Fruit fly (Drosophila melanogaster) whole organism, embryonic: ENCODE data around the gene CG42538.

Experiments used
- Asciz ChIP-seq: fragments of 200-800 bp; sonication (Bioruptor generic); optimal IDR thresholded peaks from 2 replicates; lab custom pipeline; 2017; ENCODE audit warnings: missing biosample characterization, mild to moderate bottlenecking, missing genetic modification characterization, missing genetic modification reagents
- Atf6 ChIP-seq: fragments of 200-800 bp; sonication (Bioruptor generic); IDR thresholded peaks from 2 replicates; pipeline ENCODE4 v1.3.6; 2022; ENCODE audit warnings: missing biosample characterization, missing genetic modification characterization
- Bdp1 ChIP-seq: fragments of 200-800 bp; sonication (Bioruptor generic); optimal IDR thresholded peaks from 3 replicates; lab custom pipeline; 2016; ENCODE audit warnings: missing biosample characterization, missing genetic modification characterization
- CG11085 ChIP-seq: fragments of 200-800 bp; sonication (Bioruptor generic); IDR thresholded peaks from 2 replicates; pipeline ENCODE4 v1.3.6; 2022; ENCODE audit warnings: missing biosample characterization, missing genetic modification characterization
- CG11456 ChIP-seq: fragments of 200-800 bp; sonication (Bioruptor generic); IDR thresholded peaks from 3 replicates; pipeline ENCODE4 v1.3.6; 2022; ENCODE audit warnings: missing biosample characterization, missing genetic modification characterization
- CG11504 ChIP-seq: fragments of 200-800 bp; sonication (Bioruptor generic); optimal IDR thresholded peaks from 3 replicates; lab custom pipeline; 2019; ENCODE audit warnings: missing biosample characterization, mild to moderate bottlenecking, missing genetic modification characterization, moderate library complexity
- CG12155 ChIP-seq: fragments of 200-800 bp; sonication (Bioruptor generic); optimal IDR thresholded peaks from 3 replicates; lab custom pipeline; 2016; ENCODE audit warnings: missing biosample characterization, missing genetic modification characterization
- CG12942 ChIP-seq: fragments of 200-800 bp; sonication (Bioruptor generic); optimal IDR thresholded peaks from 3 replicates; lab custom pipeline; 2016; ENCODE audit warnings: missing biosample characterization, missing genetic modification characterization
- CG13775 ChIP-seq: fragments of 200-800 bp; sonication (Bioruptor generic); optimal IDR thresholded peaks from 3 replicates; lab custom pipeline; 2017; ENCODE audit warnings: missing biosample characterization, mild to moderate bottlenecking, missing genetic modification characterization
- CG15269 ChIP-seq: fragments of 200-800 bp; sonication (Bioruptor generic); optimal IDR thresholded peaks from 2 replicates; lab custom pipeline; 2018; ENCODE audit warnings: missing biosample characterization, mild to moderate bottlenecking, missing genetic modification characterization, moderate library complexity
- CG1792 ChIP-seq: fragments of 200-800 bp; sonication (Bioruptor generic); optimal IDR thresholded peaks from 2 replicates; lab custom pipeline; 2016; ENCODE audit warnings: missing biosample characterization, missing genetic modification characterization
- CG2120 ChIP-seq: fragments of 200-800 bp; sonication (Bioruptor generic); optimal IDR thresholded peaks from 3 replicates; lab custom pipeline; 2016; ENCODE audit warnings: missing biosample characterization, missing genetic modification characterization
- CG2199 ChIP-seq: fragments of 200-800 bp; sonication (Bioruptor generic); IDR thresholded peaks from 3 replicates; pipeline ENCODE4 v1.3.6; 2022; ENCODE audit warnings: missing biosample characterization, missing genetic modification characterization
- CG4360 ChIP-seq: fragments of 200-800 bp; sonication (Bioruptor generic); IDR thresholded peaks from 2 replicates; pipeline ENCODE4 v1.3.6; 2022; ENCODE audit warnings: missing biosample characterization, missing genetic modification characterization
- CG6791 ChIP-seq: fragments of 200-800 bp; sonication (Bioruptor generic); IDR thresholded peaks from 3 replicates; pipeline ENCODE4 v1.3.6; 2022; ENCODE audit warnings: missing biosample characterization, missing genetic modification characterization; ENCODE audit not compliant: partially characterized antibody
- CG9876 ChIP-seq: fragments of 200-800 bp; sonication (Bioruptor generic); optimal IDR thresholded peaks from 2 replicates; lab custom pipeline; 2016; ENCODE audit warnings: missing biosample characterization, missing genetic modification characterization
- CoRest ChIP-seq: fragments of 200-800 bp; sonication (Bioruptor generic); optimal IDR thresholded peaks from 3 replicates; lab custom pipeline; 2018; ENCODE audit warnings: missing biosample characterization, mild to moderate bottlenecking, missing genetic modification characterization, moderate library complexity
- GATAe ChIP-seq: fragments of 200-800 bp; sonication (Bioruptor generic); conservative IDR thresholded peaks from 2 replicates; pipeline ENCODE4 v1.3.6; 2022; ENCODE audit warnings: missing biosample characterization, missing genetic modification characterization
- H15 ChIP-seq: fragments of 200-800 bp; sonication (Bioruptor generic); IDR thresholded peaks from 3 replicates; pipeline ENCODE4 v1.3.6; 2022; ENCODE audit warnings: missing biosample characterization, missing genetic modification characterization
- HLHmδ ChIP-seq: fragments of 200-800 bp; sonication (Bioruptor generic); optimal IDR thresholded peaks from 2 replicates; lab custom pipeline; 2018; ENCODE audit warnings: missing biosample characterization, mild to moderate bottlenecking, missing genetic modification characterization, moderate library complexity
- HmgD ChIP-seq: fragments of 200-800 bp; sonication (Bioruptor generic); optimal IDR thresholded peaks from 3 replicates; lab custom pipeline; 2016; ENCODE audit warnings: missing biosample characterization, missing genetic modification characterization
- Hr39 ChIP-seq: fragments of >200 bp; optimal IDR thresholded peaks from 2 replicates; lab custom pipeline; 2017
- Hr51 ChIP-seq, 2 experiments: fragments of 200-800 bp; sonication (Bioruptor generic); optimal IDR thresholded peaks; 2 replicates in 1 of 2; 3 replicates in 1 of 2; lab custom pipeline; 2016 to 2018; ENCODE audit warnings: missing biosample characterization in 2 of 2, missing genetic modification characterization in 2 of 2, mild to moderate bottlenecking in 1 of 2, moderate library complexity in 1 of 2
- Nf-YA ChIP-seq: fragments of 200-800 bp; sonication (Bioruptor generic); IDR thresholded peaks from 2 replicates; pipeline ENCODE4 v1.3.6; 2022; ENCODE audit warnings: missing biosample characterization, missing genetic modification characterization
- Oli ChIP-seq: fragments of 200-800 bp; sonication (Bioruptor generic); optimal IDR thresholded peaks from 2 replicates; lab custom pipeline; 2018; ENCODE audit warnings: missing biosample characterization, mild to moderate bottlenecking, missing genetic modification characterization, moderate library complexity
- Pdp1 ChIP-seq, 2 experiments: fragments of 200-800 bp; sonication (Bioruptor generic); optimal IDR thresholded peaks; 3 replicates each; lab custom pipeline; 2016; ENCODE audit warnings: missing biosample characterization in 2 of 2, missing genetic modification characterization in 2 of 2, mild to moderate bottlenecking in 1 of 2, moderate library complexity in 1 of 2
- TFAM ChIP-seq: fragments of 200-800 bp; sonication (Bioruptor generic); optimal IDR thresholded peaks from 2 replicates; lab custom pipeline; 2017; ENCODE audit warnings: missing biosample characterization, missing genetic modification characterization, inconsistent platforms
- Trl ChIP-seq, 3 experiments: fragments of >200 bp in 2 of 3; fragments of 200-800 bp in 1 of 3; sonication (Bioruptor generic) in 1 of 3; optimal IDR thresholded peaks; 2 replicates in 1 of 3; 3 replicates in 2 of 3; lab custom pipeline; 2016 to 2017; ENCODE audit warnings: missing biosample characterization in 1 of 3, missing genetic modification characterization in 1 of 3
- az2 ChIP-seq: fragments of 200-800 bp; sonication (Bioruptor generic); optimal IDR thresholded peaks from 3 replicates; lab custom pipeline; 2016; ENCODE audit warnings: missing biosample characterization, missing genetic modification characterization
- bbx ChIP-seq: fragments of 200-800 bp; sonication (Bioruptor generic); IDR thresholded peaks from 2 replicates; pipeline ENCODE4 v1.3.6; 2022; ENCODE audit warnings: missing biosample characterization, missing genetic modification characterization; ENCODE audit not compliant: partially characterized antibody
- bcd ChIP-seq: fragments of 200-800 bp; sonication (Bioruptor generic); optimal IDR thresholded peaks from 2 replicates; lab custom pipeline; 2017; ENCODE audit warnings: missing biosample characterization, mild to moderate bottlenecking, missing genetic modification characterization
- bowl ChIP-seq: fragments of 200-800 bp; sonication (Bioruptor generic); IDR thresholded peaks from 2 replicates; pipeline ENCODE4 v1.3.6; 2022; ENCODE audit warnings: missing biosample characterization, missing genetic modification characterization
- br ChIP-seq: fragments of >200 bp; optimal IDR thresholded peaks from 2 replicates; lab custom pipeline; 2017
- btn ChIP-seq: fragments of 200-800 bp; sonication (Bioruptor generic); optimal IDR thresholded peaks from 2 replicates; lab custom pipeline; 2016; ENCODE audit warnings: missing biosample characterization, missing genetic modification characterization
- cas ChIP-seq: fragments of 200-800 bp; sonication (Bioruptor generic); IDR thresholded peaks from 2 replicates; pipeline ENCODE4 v1.3.6; 2022; ENCODE audit warnings: missing biosample characterization, missing genetic modification characterization
- chm ChIP-seq: fragments of 200-800 bp; sonication (Bioruptor generic); IDR thresholded peaks from 2 replicates; pipeline ENCODE4 v1.3.6; 2022; ENCODE audit warnings: missing biosample characterization, missing genetic modification characterization
- crp ChIP-seq, 2 experiments: fragments of 200-800 bp; sonication (Bioruptor generic); optimal IDR thresholded peaks; 2 replicates in 1 of 2; 3 replicates in 1 of 2; lab custom pipeline; 2017; ENCODE audit warnings: missing biosample characterization in 2 of 2, missing genetic modification characterization in 2 of 2, mild to moderate bottlenecking in 1 of 2, moderate library complexity in 1 of 2
- danr ChIP-seq: fragments of 200-800 bp; sonication (Bioruptor generic); IDR thresholded peaks from 2 replicates; pipeline ENCODE4 v1.3.6; 2022; ENCODE audit warnings: missing biosample characterization, missing genetic modification characterization
- ewg ChIP-seq: fragments of 200-800 bp; sonication (Bioruptor generic); optimal IDR thresholded peaks from 3 replicates; lab custom pipeline; 2017; ENCODE audit warnings: mild to moderate bottlenecking, missing biosample characterization, missing genetic modification reagents, missing genetic modification characterization
- fd102C ChIP-seq: fragments of 200-800 bp; sonication (Bioruptor generic); optimal IDR thresholded peaks from 2 replicates; lab custom pipeline; 2018; ENCODE audit warnings: missing biosample characterization, mild to moderate bottlenecking, missing genetic modification characterization, moderate library complexity
- fu2 ChIP-seq: fragments of 200-800 bp; sonication (Bioruptor generic); optimal IDR thresholded peaks from 2 replicates; lab custom pipeline; 2016; ENCODE audit warnings: missing biosample characterization, missing genetic modification characterization
- hb ChIP-seq: fragments of 200-800 bp; sonication (Bioruptor generic); IDR thresholded peaks from 3 replicates; pipeline ENCODE4 v1.3.6; 2022; ENCODE audit warnings: missing biosample characterization, missing genetic modification characterization; ENCODE audit not compliant: partially characterized antibody
- jigr1 ChIP-seq: fragments of 200-800 bp; sonication (Bioruptor generic); IDR thresholded peaks from 3 replicates; pipeline ENCODE4 v1.3.6; 2022; ENCODE audit warnings: missing biosample characterization, missing genetic modification characterization
- jumu ChIP-seq: fragments of 200-800 bp; sonication (Bioruptor generic); optimal IDR thresholded peaks from 3 replicates; lab custom pipeline; 2016; ENCODE audit warnings: missing biosample characterization, missing genetic modification characterization
- knrl ChIP-seq: fragments of 200-800 bp; sonication (Bioruptor generic); IDR thresholded peaks from 3 replicates; pipeline ENCODE4 v1.3.6; 2022; ENCODE audit warnings: missing biosample characterization, missing genetic modification characterization; ENCODE audit not compliant: partially characterized antibody
- lbe ChIP-seq: fragments of 200-800 bp; sonication (Bioruptor generic); optimal IDR thresholded peaks from 2 replicates; lab custom pipeline; 2016; ENCODE audit warnings: missing biosample characterization, mild to moderate bottlenecking, missing genetic modification characterization
- onecut ChIP-seq: fragments of 200-800 bp; sonication (Bioruptor generic); IDR thresholded peaks from 2 replicates; pipeline ENCODE4 v1.3.6; 2022; ENCODE audit warnings: missing biosample characterization, missing genetic modification characterization
- pan ChIP-seq, 4 experiments: fragments of >200 bp in 3 of 4; fragments of 200-800 bp in 1 of 4; sonication (Bioruptor generic) in 1 of 4; optimal IDR thresholded peaks in 3 of 4; IDR thresholded peaks in 1 of 4; 2 replicates each; pipeline versions ENCODE4 v1.3.6 to Lab custom; 2017 to 2022; ENCODE audit warnings: missing biosample characterization in 2 of 4, missing genetic modification characterization in 2 of 4, mixed read lengths in 1 of 4
- pb ChIP-seq: fragments of 200-800 bp; sonication (Bioruptor generic); optimal IDR thresholded peaks from 3 replicates; lab custom pipeline; 2016; ENCODE audit warnings: missing biosample characterization, missing genetic modification characterization
- schlank ChIP-seq: fragments of 200-800 bp; sonication (Bioruptor generic); optimal IDR thresholded peaks from 2 replicates; lab custom pipeline; 2018; ENCODE audit warnings: missing biosample characterization, mild to moderate bottlenecking, missing genetic modification characterization
- tap ChIP-seq: fragments of 200-800 bp; optimal IDR thresholded peaks from 3 replicates; lab custom pipeline; 2019; ENCODE audit warnings: missing biosample characterization, mild to moderate bottlenecking, missing genetic modification characterization, moderate library complexity

The CG42538 gene

dm6 chr3L:16054095-16054494 is 19.8 kb downstream of the CG42538 start (continued):
- TF ChIP-seq Asciz (peak; percentile 61), CG11456 (no peak), bowl (GFP tag; lab: Robert Waterston, UW) (no peak), onecut (no peak), fu2 (GFP tag; lab: Kevin White, UChicago) (no peak), schlank (tag; lab: Kevin White, UChicago) (no peak), Trl (optimal IDR thresholded peaks at IDR 0.05; lab: Kevin White, UChicago) (no peak), Trl (GFP tag; optimal IDR thresholded peaks at IDR 0.05; lab: Kevin White, UChicago) (no peak), cas (GFP tag; lab: Robert Waterston, UW) (no peak), btn (GFP tag; lab: Kevin White, UChicago) (no peak), CG11504 (tag; lab: Kevin White, UChicago) (peak; percentile 76), chm (GFP tag; lab: Robert Waterston, UW) (no peak), az2 (GFP tag; lab: Kevin White, UChicago) (peak; percentile 56), CG2120 (GFP tag; lab: Kevin White, UChicago) (peak; percentile 10), HLHmδ (GFP tag; lab: Kevin White, UChicago) (no peak), HmgD (GFP tag; lab: Kevin White, UChicago) (no peak), CG13775 (GFP tag; lab: Kevin White, UChicago) (peak; percentile 30), fd102C (GFP tag; lab: Kevin White, UChicago) (no peak), Hr39 (lab: Kevin White, UChicago) (no peak), crp (GFP tag; optimal IDR thresholded peaks at IDR 0.05; lab: Kevin White, UChicago) (no peak), lbe (GFP tag; lab: Kevin White, UChicago) (no peak), br (lab: Kevin White, UChicago) (no peak), Hr51 (GFP tag; optimal IDR thresholded peaks at IDR 0.05; lab: Kevin White, UChicago) (peak in 1 of 2 experiments; percentile 83), GATAe (GFP tag; lab: Robert Waterston, UW) (no peak), CG9876 (GFP tag; lab: Kevin White, UChicago) (no peak), CG12942 (GFP tag; lab: Kevin White, UChicago) (no peak), pan (optimal IDR thresholded peaks at IDR 0.05; lab: Kevin White, UChicago) (no peak), pan (GFP tag; optimal IDR thresholded peaks at IDR 0.05 in 1 of 2, IDR thresholded peaks at IDR 0.05 in 1 of 2) (peak in 1 of 2 experiments; percentile 71), H15 (GFP tag; lab: Robert Waterston, UW) (no peak), CG6791 (GFP tag; lab: Robert Waterston, UW) (no peak), CG4360 (GFP tag; lab: Robert Waterston, UW) (no peak), CoRest (tag; lab: Kevin White, UChicago) (peak; percentile 64), ewg (GFP tag; lab: Kevin White, UChicago) (peak; percentile 46), knrl (GFP tag; lab: Robert Waterston, UW) (no peak), danr (0 out of 2 replicates have a peak, but pooled peaks have one; percentile 11), CG15269 (tag; lab: Kevin White, UChicago) (peak; percentile 68), jumu (GFP tag; lab: Kevin White, UChicago) (no peak), CG11085 (GFP tag; lab: Robert Waterston, UW) (no peak), CG12155 (GFP tag; lab: Kevin White, UChicago) (no peak), jigr1 (no peak), hb (no peak), TFAM (GFP tag; lab: Kevin White, UChicago) (no peak), bcd (GFP tag; lab: Kevin White, UChicago) (peak; percentile 49), Atf6 (GFP tag; lab: Robert Waterston, UW) (peak; percentile 11; the same call in 1 of the 2 replicates), Bdp1 (no peak), Nf-YA (no peak), CG1792 (GFP tag; lab: Kevin White, UChicago) (no peak), pb (GFP tag; lab: Kevin White, UChicago) (no peak), bbx (GFP tag; lab: Robert Waterston, UW) (no peak), Oli (peak; percentile 68), tap (tag; lab: Kevin White, UChicago) (no peak), Pdp1 (GFP tag; optimal IDR thresholded peaks at IDR 0.05; lab: Kevin White, UChicago) (no peak), CG2199 (GFP tag; lab: Robert Waterston, UW) (no peak)
